Worm (Caenorhabditis elegans): ENCODE measurements around the gene vps-32.1.

Gene vps-32.1

ce11 chrII:6587264-6587870 is 2.1 kb upstream of the vps-32.1 start, which contains the start of gene C56C10.7 (continued):
- peak; percentile 85 for TF ChIP-seq attf-6 (GFP tag; IDR thresholded peaks at IDR 0.05)
- TF ChIP-seq ceh-27 (GFP tag; optimal IDR thresholded peaks at IDR 0.05), result no peak
- peak; percentile 3 for TF ChIP-seq ceh-79 (tag; optimal IDR thresholded peaks at IDR 0.05)
- TF ChIP-seq tbx-9 (tag; optimal IDR thresholded peaks at IDR 0.05; ENCODE audit: borderline replicate concordance), result no peak
- TF ChIP-seq aptf-2 (GFP tag; conservative IDR thresholded peaks at IDR 0.05), result no peak
- no peak for TF ChIP-seq hlh-12 (tag; optimal IDR thresholded peaks at IDR 0.05)
- peak; percentile 78; the same call in 1 of the 2 replicates for TF ChIP-seq cebp-2 (GFP tag; IDR thresholded peaks at IDR 0.05)
- TF ChIP-seq madf-3 (GFP tag; IDR thresholded peaks at IDR 0.05), result peak; percentile 94
- TF ChIP-seq Y67H2A.10 (GFP tag; conservative IDR thresholded peaks at IDR 0.05), result no peak
- TF ChIP-seq rec-8 (tag; optimal IDR thresholded peaks at IDR 0.05), result no peak
- peak; percentile 56 for TF ChIP-seq F49E8.2 (tag; optimal IDR thresholded peaks at IDR 0.05; ENCODE audit: insufficient read depth)
- no peak for TF ChIP-seq Y95B8A.8 (GFP tag; IDR thresholded peaks at IDR 0.05)
- no peak for TF ChIP-seq T07F8.4 (tag; optimal IDR thresholded peaks at IDR 0.05)
- TF ChIP-seq egl-44 (GFP tag; IDR thresholded peaks at IDR 0.05), result peak; percentile 43
- no peak; the same call in 1 of the 2 replicates for TF ChIP-seq dox-1 (GFP tag; IDR thresholded peaks at IDR 0.05)
- peak; percentile 38 for TF ChIP-seq die-1 (tag; optimal IDR thresholded peaks at IDR 0.05)
- TF ChIP-seq lsl-1 (GFP tag; optimal IDR thresholded peaks at IDR 0.05), result peak; percentile 17
- TF ChIP-seq sdz-38 (tag; optimal IDR thresholded peaks at IDR 0.05), result no peak
- TF ChIP-seq ccch-3 (GFP tag; optimal IDR thresholded peaks at IDR 0.05), result no peak
- TF ChIP-seq tlf-1 (GFP tag; optimal IDR thresholded peaks at IDR 0.05), result peak; percentile 87
- peak; percentile 49 for TF ChIP-seq hmg-1.2 (GFP tag; IDR thresholded peaks at IDR 0.05)
- no peak for TF ChIP-seq ztf-22 (GFP tag; optimal IDR thresholded peaks at IDR 0.05)
- no peak for TF ChIP-seq ztf-28 (GFP tag; IDR thresholded peaks at IDR 0.05)
- peak; percentile 30; the same call in 1 of the 2 replicates for TF ChIP-seq F33H1.4 (GFP tag; IDR thresholded peaks at IDR 0.05)
- TF ChIP-seq ztf-3 (GFP tag; optimal IDR thresholded peaks at IDR 0.05), result no peak
- no peak for TF ChIP-seq sptf-2 (GFP tag; optimal IDR thresholded peaks at IDR 0.05)
- peak; percentile 32 for TF ChIP-seq snpc-1.1 (tag; optimal IDR thresholded peaks at IDR 0.05; ENCODE audit: insufficient read depth)
- TF ChIP-seq nfyb-1 (GFP tag; IDR thresholded peaks at IDR 0.05), result peak; percentile 69; the same call in 1 of the 2 replicates
- TF ChIP-seq ceh-58 (GFP tag; IDR thresholded peaks at IDR 0.05), result peak; percentile 76; the same call in 1 of the 2 replicates
- no peak for TF ChIP-seq fkh-3 (tag; optimal IDR thresholded peaks at IDR 0.05)
- no peak for TF ChIP-seq F22D6.2 (tag; optimal IDR thresholded peaks at IDR 0.05)
- TF ChIP-seq madf-8 (GFP tag; conservative IDR thresholded peaks at IDR 0.05), result peak; percentile 39; the same call in 1 of the 2 replicates
- no peak for TF ChIP-seq sea-2 (GFP tag; IDR thresholded peaks at IDR 0.05)
- TF ChIP-seq T26A5.8 (tag; optimal IDR thresholded peaks at IDR 0.05), result no peak
- no peak for TF ChIP-seq ets-4 (GFP tag; optimal IDR thresholded peaks at IDR 0.05)
- peak; percentile 53 for TF ChIP-seq F10E7.11 (tag; optimal IDR thresholded peaks at IDR 0.05)
- TF ChIP-seq ceh-40 (GFP tag; IDR thresholded peaks at IDR 0.05), result no peak; the same call in none of the 2 replicates
- no peak for TF ChIP-seq unc-62 (GFP tag; optimal IDR thresholded peaks at IDR 0.05)
- no peak for TF ChIP-seq egl-18 (GFP tag; IDR thresholded peaks at IDR 0.05)
- peak; percentile 19 for TF ChIP-seq him-1 (tag; optimal IDR thresholded peaks at IDR 0.05)
- no peak for TF ChIP-seq nfya-1 (tag; optimal IDR thresholded peaks at IDR 0.05; ENCODE audit: borderline replicate concordance, insufficient read depth)
- TF ChIP-seq aptf-3 (GFP tag; IDR thresholded peaks at IDR 0.05), result peak; percentile 60; the same call in 1 of the 2 replicates
- peak; percentile 13 for TF ChIP-seq mes-4 (tag; optimal IDR thresholded peaks at IDR 0.05)
- TF ChIP-seq mel-28 (tag; optimal IDR thresholded peaks at IDR 0.05; ENCODE audit: borderline replicate concordance), result no peak
- TF ChIP-seq efl-1 (GFP tag; optimal IDR thresholded peaks at IDR 0.05), result no peak
- TF ChIP-seq let-607 (tag; optimal IDR thresholded peaks at IDR 0.05), result peak in 1 of 2 experiments; percentile 35
- TF ChIP-seq F57A8.1 (GFP tag; optimal IDR thresholded peaks at IDR 0.05), result no peak

All from whole organism, young adult.